Fruit fly (Drosophila melanogaster): ENCODE results near the gene CG42329.

The CG42329 gene

dm6 chr2L:1218475-1218874 lies 618 bp upstream of the CG42329 start:
- TF ChIP-seq Clk (GFP tag; optimal IDR thresholded peaks at IDR 0.05) (no peak), ovo (GFP tag; optimal IDR thresholded peaks at IDR 0.05) (no peak), CG12768 (GFP tag; optimal IDR thresholded peaks at IDR 0.05) (no peak), CG1620 (GFP tag; optimal IDR thresholded peaks at IDR 0.05) (no peak), Mnt (GFP tag; optimal IDR thresholded peaks at IDR 0.05) (no peak), toe (GFP tag; optimal IDR thresholded peaks at IDR 0.05) (no peak), CG14711 (tag; optimal IDR thresholded peaks at IDR 0.05) (no peak), CG7045 (GFP tag; optimal IDR thresholded peaks at IDR 0.05) (no peak)

DNA sequence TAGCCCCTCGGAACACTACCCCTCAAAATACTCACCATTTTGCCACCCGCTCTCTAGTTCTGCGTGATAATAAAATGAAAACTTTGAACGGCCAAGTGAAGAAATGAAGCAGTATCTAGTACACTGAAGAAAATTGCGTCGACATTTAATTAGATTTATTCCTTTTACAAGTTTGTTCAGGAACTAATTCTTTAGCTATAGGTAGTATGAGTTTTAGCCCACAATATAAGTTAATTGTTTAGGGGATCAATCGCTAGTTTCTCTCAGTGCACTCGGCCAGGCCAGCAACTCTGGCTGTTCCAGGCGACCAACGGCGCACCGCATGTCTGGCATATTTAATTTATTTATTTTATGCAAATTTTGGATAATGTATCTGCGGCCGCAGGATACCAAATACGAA lies 11.6 kb downstream of the CG42329 start:
- TF ChIP-seq Crg-1 (GFP tag; optimal IDR thresholded peaks at IDR 0.05) (no peak), CG14711 (tag; optimal IDR thresholded peaks at IDR 0.05) (no peak), toe (GFP tag; optimal IDR thresholded peaks at IDR 0.05) (no peak), pad (GFP tag; optimal IDR thresholded peaks at IDR 0.05) (no peak), tj (GFP tag; optimal IDR thresholded peaks at IDR 0.05) (no peak), ovo (GFP tag; optimal IDR thresholded peaks at IDR 0.05) (no peak), CG7045 (GFP tag; optimal IDR thresholded peaks at IDR 0.05) (no peak), CG5204 (GFP tag; optimal IDR thresholded peaks at IDR 0.05) (no peak), Clk (GFP tag; optimal IDR thresholded peaks at IDR 0.05) (no peak), cnc (optimal IDR thresholded peaks at IDR 0.05) (no peak), Mnt (GFP tag; optimal IDR thresholded peaks at IDR 0.05) (no peak), CG1620 (GFP tag; optimal IDR thresholded peaks at IDR 0.05) (no peak), CG12768 (GFP tag; optimal IDR thresholded peaks at IDR 0.05) (no peak)

dm6 chr2L:1239736-1240135 lies 20.6 kb downstream of the CG42329 start, which contains the start of gene CG5397:
CG5397 (plus strand) TSS chr2L:1240036.
- TF ChIP-seq CG7101 (tag; optimal IDR thresholded peaks at IDR 0.05) (no peak), Mnt (GFP tag; optimal IDR thresholded peaks at IDR 0.05) (no peak), bab1 (GFP tag; optimal IDR thresholded peaks at IDR 0.05) (no peak), CG12768 (GFP tag; optimal IDR thresholded peaks at IDR 0.05) (no peak), toe (GFP tag; optimal IDR thresholded peaks at IDR 0.05) (no peak), CG5204 (GFP tag; optimal IDR thresholded peaks at IDR 0.05) (no peak), ovo (GFP tag; optimal IDR thresholded peaks at IDR 0.05) (no peak), pad (GFP tag; optimal IDR thresholded peaks at IDR 0.05) (no peak), CG33017 (tag; optimal IDR thresholded peaks at IDR 0.05) (no peak), CG14711 (tag; optimal IDR thresholded peaks at IDR 0.05) (no peak), CG11617 (GFP tag; optimal IDR thresholded peaks at IDR 0.05) (no peak)

DNA sequence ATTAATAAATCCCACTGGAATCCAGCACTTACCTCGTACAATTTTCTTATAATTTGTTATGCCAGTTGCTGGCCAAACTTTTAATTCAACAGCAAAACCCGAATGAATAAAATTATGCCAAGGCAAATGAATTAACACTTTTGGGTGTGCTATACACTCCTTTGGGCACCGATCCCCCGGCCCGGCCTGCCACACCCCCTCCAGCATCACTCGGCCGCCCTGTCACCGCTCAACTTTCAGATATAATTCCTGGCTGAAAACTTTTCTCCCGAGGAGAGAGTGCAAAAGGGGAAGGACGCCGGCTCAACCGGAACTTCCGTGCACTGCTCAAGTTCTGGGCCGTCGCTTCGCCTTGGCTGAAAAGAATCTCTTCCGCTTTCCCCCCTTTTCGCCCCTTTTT lies 34.1 kb downstream of the CG42329 start:
- no peak for TF ChIP-seq CG7101 (tag; optimal IDR thresholded peaks at IDR 0.05)
- TF ChIP-seq pad (GFP tag; optimal IDR thresholded peaks at IDR 0.05) = no peak
- TF ChIP-seq cnc (optimal IDR thresholded peaks at IDR 0.05) = no peak
- no peak for TF ChIP-seq kay (GFP tag; ENCODE audit: borderline replicate concordance)
- TF ChIP-seq CG12768 (GFP tag; optimal IDR thresholded peaks at IDR 0.05) = no peak
- TF ChIP-seq tj (GFP tag; optimal IDR thresholded peaks at IDR 0.05) = no peak
- TF ChIP-seq bab1 (GFP tag; optimal IDR thresholded peaks at IDR 0.05) = no peak
- TF ChIP-seq CG33017 (tag; optimal IDR thresholded peaks at IDR 0.05) = no peak
- TF ChIP-seq CG7045 (GFP tag; optimal IDR thresholded peaks at IDR 0.05) = no peak
- no peak for TF ChIP-seq cic (GFP tag; optimal IDR thresholded peaks at IDR 0.05)
- TF ChIP-seq CG11617 (GFP tag; optimal IDR thresholded peaks at IDR 0.05) = no peak
- no peak for TF ChIP-seq Mnt (GFP tag; optimal IDR thresholded peaks at IDR 0.05)
- TF ChIP-seq Crg-1 (GFP tag; optimal IDR thresholded peaks at IDR 0.05) = no peak
- TF ChIP-seq CG14711 (tag; optimal IDR thresholded peaks at IDR 0.05) = no peak

DNA sequence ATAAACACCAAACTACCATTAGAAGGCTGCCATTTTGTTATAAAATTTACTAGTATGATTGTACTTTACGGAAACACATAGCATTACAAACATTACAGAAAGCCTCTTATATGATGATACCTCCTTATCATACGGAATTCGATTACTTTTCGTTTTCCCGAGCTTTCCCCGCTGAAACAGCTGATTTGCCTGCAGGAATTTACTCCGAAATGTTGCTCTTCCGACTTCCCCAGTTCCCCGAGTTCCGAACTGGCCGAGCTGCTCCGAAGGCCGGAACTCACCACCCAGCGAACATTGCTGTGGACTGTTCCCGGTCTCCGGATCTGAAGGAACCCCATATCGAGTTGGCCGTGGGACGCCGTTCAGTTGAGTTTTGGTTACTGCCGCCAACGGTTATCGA lies 36.9 kb downstream of the CG42329 start, which contains the start of gene robo3:
TSS of gene robo3 (plus strand) at position 379 of the 400 bp plus-strand sequence.
- TF ChIP-seq Crg-1 (GFP tag; optimal IDR thresholded peaks at IDR 0.05) (no peak), cnc (optimal IDR thresholded peaks at IDR 0.05) (no peak), pad (GFP tag; optimal IDR thresholded peaks at IDR 0.05) (peak; percentile 59), CG7045 (GFP tag; optimal IDR thresholded peaks at IDR 0.05) (no peak)

dm6 chr2L:1262684-1263083 lies 43.6 kb downstream of the CG42329 start:
- TF ChIP-seq bab1 (GFP tag; optimal IDR thresholded peaks at IDR 0.05) = no peak
- TF ChIP-seq Clk (GFP tag; optimal IDR thresholded peaks at IDR 0.05) = no peak
